Worm (Caenorhabditis elegans) whole organism, late embryonic: ENCODE results near the gene C28H8.5.

Experiments
- ceh-9 ChIP-seq: sonication (generic microtip); optimal IDR thresholded peaks from 2 replicates; lab custom pipeline; 2016; ENCODE audit warnings: mild to moderate bottlenecking, missing genetic modification characterization, inconsistent platforms, missing compliant biosample characterization
- elt-4 ChIP-seq: sonication (generic microtip); optimal IDR thresholded peaks from 2 replicates; lab custom pipeline; 2016; ENCODE audit warnings: missing genetic modification characterization, missing compliant biosample characterization
- fax-1 ChIP-seq: sonication (generic microtip); optimal IDR thresholded peaks from 2 replicates; lab custom pipeline; 2016; ENCODE audit warnings: missing genotype, missing genetic modification characterization, missing compliant biosample characterization
- hlh-13 ChIP-seq: fragments of 200-800 bp; sonication (Bioruptor generic); optimal IDR thresholded peaks from 2 replicates; lab custom pipeline; 2018; ENCODE audit warnings: mild to moderate bottlenecking, missing genetic modification characterization, missing compliant biosample characterization
- syd-9 ChIP-seq: sonication (generic microtip); optimal IDR thresholded peaks from 2 replicates; lab custom pipeline; 2016; ENCODE audit warnings: mild to moderate bottlenecking, missing genetic modification characterization, moderate library complexity, missing compliant biosample characterization

ce11 chrIII:5879291-5879968 lies 4.7 kb upstream of the C28H8.5 start, which contains the start of gene hpo-10:
- no peak for TF ChIP-seq elt-4 (tag; lab: Kevin White, UChicago)
- no peak for TF ChIP-seq hlh-13 (GFP tag; lab: Kevin White, UChicago)
- no peak for TF ChIP-seq ceh-9 (tag; lab: Kevin White, UChicago)
- no peak for TF ChIP-seq fax-1 (tag; lab: Kevin White, UChicago)
- TF ChIP-seq syd-9 (tag; lab: Kevin White, UChicago), result no peak
